Fruit fly (Drosophila melanogaster) whole organism, prepupa: ENCODE results near the gene Pkcdelta.

ENCODE experiments used
- CG9139 ChIP-seq: fragments of 200-800 bp; sonication (Bioruptor generic); optimal IDR thresholded peaks from 3 replicates; lab custom pipeline; 2017; ENCODE audit warnings: missing biosample characterization, mild to moderate bottlenecking, missing genetic modification characterization
- Gug ChIP-seq: fragments of 200-800 bp; sonication (Bioruptor generic); IDR thresholded peaks from 2 replicates; pipeline ENCODE4 v1.3.6; 2022; ENCODE audit warnings: missing biosample characterization, missing genetic modification characterization
- Sox102F ChIP-seq: fragments of 200-800 bp; sonication (Bioruptor generic); optimal IDR thresholded peaks from 2 replicates; lab custom pipeline; 2016; ENCODE audit warnings: missing biosample characterization, mild to moderate bottlenecking, missing genetic modification characterization

dm6 chrX:12471408-12471807 is 39.4 kb downstream of the Pkcdelta start:
- TF ChIP-seq Gug (GFP tag; lab: Robert Waterston, UW) (no peak), Sox102F (GFP tag; lab: Kevin White, UChicago) (peak; percentile 22), CG9139 (GFP tag; lab: Kevin White, UChicago) (no peak)
